Fruit fly (Drosophila melanogaster) ovary, adult (tissue): Measurements from ENCODE around the gene spz.

ENCODE experiments used
- CG17801 ChIP-seq: fragments of 200-800 bp; optimal IDR thresholded peaks from 2 replicates; lab custom pipeline; 2019; ENCODE audit warnings: missing biosample characterization, mild to moderate bottlenecking, missing genetic modification characterization, moderate library complexity; ENCODE audit not compliant: partially characterized antibody

The spz gene

DNA sequence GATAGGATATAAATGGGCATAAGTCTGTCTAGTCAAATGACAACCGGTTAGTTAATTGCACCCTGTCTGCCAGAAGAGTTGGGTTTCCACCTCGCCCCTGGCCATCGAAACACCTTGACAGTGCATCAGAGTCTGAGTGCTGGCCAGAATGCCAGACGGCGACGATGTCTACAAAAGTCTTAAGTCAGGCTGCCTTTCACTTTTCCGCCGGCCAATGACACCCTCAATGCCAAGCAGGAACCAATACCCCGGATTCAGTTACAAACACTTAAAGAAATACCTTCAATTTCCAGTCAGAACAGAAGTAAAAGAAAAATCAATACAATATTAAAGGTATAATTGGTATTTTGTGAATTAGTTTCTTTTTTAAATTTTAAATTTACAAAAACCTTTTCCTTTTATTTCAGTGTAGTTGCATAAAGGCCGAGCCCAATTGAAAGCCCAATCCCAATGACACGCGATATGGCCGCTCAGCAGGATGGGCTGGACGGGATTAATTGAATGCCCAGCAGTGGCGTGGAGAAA is 14.7 kb upstream of the spz start:
- TF ChIP-seq CG17801 (GFP tag; lab: Kevin White, UChicago) = no peak

DNA sequence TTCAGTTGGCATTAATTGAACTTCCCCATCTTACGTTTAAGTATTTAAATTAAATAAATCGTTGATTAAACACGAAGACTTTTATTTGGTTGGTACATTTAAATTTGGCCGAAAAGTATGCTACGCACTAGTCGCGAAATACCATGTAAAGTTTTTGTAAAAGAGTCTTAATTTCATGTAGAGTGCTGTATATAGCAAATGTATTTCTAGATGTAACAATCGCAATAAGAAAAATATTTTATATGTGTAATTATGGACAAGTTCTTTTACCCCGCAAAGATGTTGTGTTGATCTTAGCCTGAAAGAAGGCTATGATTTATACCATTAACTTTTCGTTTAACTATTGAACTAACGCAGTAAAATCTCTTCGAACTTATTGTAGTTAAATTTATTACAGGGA is 12.9 kb upstream of the spz start:
- TF ChIP-seq CG17801 (GFP tag; lab: Kevin White, UChicago) = no peak

DNA sequence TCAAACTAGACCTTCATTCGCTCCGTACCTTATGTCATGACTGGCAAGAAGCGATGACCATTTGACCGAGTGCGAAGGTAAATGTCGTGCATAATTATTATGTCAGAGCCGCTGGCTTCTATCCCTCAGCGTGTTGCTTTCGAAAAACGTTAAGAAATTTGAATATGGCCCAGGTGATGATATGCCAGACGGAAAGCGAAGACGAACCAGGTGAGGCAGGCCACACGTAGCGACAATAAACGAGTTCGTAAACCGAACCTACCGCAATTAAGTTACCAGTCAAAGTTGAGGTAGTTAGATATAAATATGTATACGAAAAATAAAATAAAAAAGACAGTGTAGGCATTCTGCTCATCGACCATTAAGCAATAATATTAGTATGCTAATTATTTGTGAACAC is 6.7 kb upstream of the spz start:
- no peak for TF ChIP-seq CG17801 (GFP tag; lab: Kevin White, UChicago)

DNA sequence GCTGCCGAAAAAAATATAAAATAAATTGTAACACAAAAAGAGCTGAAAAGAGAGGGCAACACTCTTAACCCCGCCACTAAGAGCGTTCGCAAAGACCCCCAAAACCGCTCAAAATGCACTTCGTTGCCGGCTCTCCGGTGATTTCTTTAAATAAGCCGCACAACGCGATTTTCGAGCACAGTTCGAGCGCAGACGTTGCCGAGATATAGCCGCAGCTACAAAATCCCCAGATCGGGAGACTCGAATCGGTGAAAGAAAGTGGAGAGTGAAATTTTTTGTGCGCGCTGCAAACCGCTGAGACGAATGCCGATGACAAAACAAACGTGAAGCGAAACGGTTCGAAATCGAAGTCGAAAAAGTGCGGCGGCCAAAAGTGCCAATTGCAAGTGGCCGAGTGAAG is 5.8 kb upstream of the spz start, which contains the start of gene CG14257:
CG14257 (plus strand) TSS at position 177 of the 400 bp plus-strand sequence.
- TF ChIP-seq CG17801 (GFP tag; lab: Kevin White, UChicago) = no peak

DNA sequence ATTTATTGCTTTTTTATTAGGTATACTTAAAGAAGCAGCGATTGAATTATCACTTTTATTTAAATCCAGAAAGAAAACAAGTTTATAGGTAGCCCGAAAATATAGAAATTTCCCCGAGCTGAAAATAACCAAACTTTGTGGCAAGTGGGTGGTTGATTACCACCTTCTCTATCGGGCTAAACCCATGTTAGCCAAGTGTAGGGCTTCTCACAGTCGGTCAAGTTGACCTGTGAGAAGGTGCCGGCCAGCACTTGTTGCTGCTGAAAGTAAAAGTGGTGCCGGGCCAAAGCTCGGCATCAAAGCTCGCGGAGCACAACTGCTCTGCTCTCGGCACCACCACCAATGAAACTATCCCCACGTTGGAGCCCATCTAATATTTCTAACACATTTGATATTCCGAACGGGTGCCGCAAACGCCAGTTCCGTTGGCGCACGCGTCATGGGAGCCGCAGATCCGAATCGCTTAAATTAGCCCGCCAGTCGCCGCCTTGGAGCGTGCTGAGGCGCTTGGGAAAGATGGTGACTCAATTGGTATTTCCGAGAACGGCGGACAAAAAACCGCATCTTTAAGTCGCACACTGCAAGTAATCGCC is 1.1 kb upstream of the spz start:
- no peak for TF ChIP-seq CG17801 (GFP tag; lab: Kevin White, UChicago)

DNA sequence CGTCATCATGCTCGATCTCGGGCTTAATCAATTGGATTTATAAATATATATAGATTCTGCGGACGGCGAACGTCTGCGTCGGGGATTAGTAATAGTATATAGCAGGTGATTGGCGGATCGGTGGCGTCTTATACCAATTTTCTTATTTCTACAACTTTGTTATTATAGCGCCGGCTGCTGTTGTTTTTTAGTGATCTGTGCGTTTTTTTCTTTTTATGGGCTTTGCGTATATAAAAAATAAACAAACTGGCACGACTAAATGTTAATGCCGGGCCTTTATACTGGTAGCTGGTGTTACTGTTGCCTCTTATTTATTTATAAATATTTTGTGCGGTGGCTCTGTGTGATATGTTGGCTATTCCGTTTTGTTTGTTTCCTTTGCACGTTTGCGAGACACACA is 669 bp downstream of the spz start:
- TF ChIP-seq CG17801 (GFP tag; lab: Kevin White, UChicago) = no peak

DNA sequence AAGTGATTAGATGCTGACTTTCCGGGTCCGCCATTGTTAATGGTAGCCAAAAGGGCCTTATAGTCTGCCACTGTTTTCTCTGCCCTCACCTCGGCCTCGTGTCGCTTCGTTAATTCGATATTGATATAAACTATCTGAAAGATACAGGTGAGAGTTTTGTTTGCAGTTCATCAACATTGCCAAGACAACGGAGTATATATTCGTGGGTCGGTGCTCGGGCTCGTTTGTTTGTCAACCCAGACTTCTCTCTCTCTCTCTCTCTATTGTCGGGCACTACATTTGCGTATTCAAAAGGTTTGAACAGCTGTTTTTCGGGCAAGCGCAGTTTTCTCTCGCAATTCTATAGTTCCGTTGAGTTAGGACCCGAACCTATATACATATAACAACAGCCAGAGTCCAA is 2.5 kb downstream of the spz start:
- TF ChIP-seq CG17801 (GFP tag; lab: Kevin White, UChicago) = no peak

DNA sequence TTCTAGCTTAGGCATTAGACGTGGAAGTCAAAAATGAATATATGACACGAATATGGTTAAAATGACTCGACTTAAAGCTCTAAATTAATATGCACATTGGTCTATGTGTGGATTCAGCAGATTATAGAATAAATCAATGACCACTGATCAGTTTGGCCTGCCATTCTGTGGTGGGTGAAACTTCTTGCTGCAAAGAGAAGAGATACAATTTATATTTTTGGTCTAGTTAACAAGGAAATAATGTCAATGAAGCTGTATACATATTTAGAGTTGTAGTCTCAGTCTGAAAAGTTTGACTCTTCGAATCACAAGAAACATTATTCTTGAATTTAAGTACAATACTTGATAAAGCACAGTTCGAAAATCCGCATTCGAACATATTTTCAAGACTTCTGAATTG is 4.7 kb downstream of the spz start, which contains the start of gene CG43935:
CG43935 (plus strand) TSS at position 301 of the 400 bp plus-strand sequence.
- TF ChIP-seq CG17801 (GFP tag; lab: Kevin White, UChicago) = no peak

DNA sequence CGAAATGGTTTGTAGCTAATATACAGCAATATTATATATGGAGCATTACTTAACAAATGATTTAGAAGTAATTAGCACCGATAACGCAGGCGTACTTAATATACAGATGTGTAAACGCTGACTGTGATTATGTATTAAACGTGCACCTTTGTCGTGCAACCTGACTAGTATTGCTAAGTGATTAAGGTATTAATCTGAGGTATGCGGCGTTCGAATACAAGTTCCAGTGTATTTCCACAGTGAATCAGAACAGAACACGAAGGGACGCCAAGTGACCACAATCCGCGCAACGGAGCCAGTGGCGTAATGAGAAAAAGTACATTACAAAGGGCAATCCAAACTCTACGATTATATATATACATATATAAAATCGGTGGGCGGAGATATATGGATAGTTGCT is 5.8 kb downstream of the spz start, which contains the start of gene Nep5:
Nep5 (minus strand) TSS at position 101 of the 400 bp plus-strand sequence.
- no peak for TF ChIP-seq CG17801 (GFP tag; lab: Kevin White, UChicago)

DNA sequence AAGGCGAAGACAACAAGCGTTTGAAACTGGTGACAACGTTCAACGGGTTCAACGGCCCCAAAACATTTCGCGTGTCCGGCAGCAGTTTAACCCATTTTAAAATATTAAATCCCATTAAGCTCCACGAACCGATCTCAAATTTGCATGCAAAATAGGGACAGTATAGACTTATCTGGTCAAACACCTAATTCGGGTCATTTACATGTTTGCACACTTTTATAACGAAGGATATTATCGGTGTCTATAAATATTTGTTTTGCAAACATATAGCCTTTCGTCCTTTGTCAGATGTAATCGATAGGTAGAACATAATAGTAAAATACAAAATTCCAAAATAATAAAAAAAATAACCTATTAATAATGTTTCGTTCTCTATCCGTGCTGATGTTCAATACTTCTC is 8.0 kb downstream of the spz start, which contains the start of gene CG34292:
CG34292 (plus strand) TSS at position 301 of the 400 bp plus-strand sequence.
- TF ChIP-seq CG17801 (GFP tag; lab: Kevin White, UChicago) = no peak

DNA sequence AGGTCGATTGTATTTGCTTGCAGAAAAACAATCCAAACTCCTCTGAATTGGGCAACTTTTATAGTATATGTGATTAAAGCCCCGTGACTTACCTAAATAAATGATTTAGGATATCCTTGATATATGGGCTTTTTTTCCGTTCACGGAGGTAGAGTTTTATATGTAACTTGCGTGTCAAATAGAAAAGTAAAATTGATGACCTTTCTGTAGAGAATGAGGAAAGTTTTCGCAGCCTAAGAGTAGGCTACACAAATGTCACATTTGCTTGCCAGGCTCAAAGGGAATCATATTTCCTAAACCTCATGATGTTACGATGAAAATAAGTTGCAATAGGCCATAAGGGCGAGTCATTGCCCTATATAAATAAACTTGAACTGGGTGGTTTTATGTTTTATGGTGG is 13.7 kb downstream of the spz start:
- TF ChIP-seq CG17801 (GFP tag; lab: Kevin White, UChicago) = no peak

DNA sequence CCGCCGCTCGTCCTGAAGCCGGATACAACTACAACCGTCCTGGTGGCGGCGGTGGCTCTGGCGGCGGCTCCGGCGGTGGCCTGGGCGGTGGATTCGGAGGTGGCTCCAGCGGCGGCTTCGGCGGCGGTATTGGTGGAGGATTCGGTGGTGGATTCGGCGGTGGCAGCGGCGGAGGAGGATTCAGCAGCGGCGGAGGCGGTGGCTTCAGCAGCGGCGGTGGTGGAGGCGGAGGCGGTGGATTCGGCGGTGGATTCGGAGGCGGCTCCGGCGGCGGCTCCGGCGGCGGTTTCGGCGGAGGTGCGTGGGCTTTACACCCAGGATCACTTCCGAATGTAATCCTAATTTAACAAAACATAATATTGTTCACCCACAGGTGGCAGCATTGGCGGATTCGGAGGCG is 20.3 kb downstream of the spz start:
- TF ChIP-seq CG17801 (GFP tag; lab: Kevin White, UChicago) = no peak

DNA sequence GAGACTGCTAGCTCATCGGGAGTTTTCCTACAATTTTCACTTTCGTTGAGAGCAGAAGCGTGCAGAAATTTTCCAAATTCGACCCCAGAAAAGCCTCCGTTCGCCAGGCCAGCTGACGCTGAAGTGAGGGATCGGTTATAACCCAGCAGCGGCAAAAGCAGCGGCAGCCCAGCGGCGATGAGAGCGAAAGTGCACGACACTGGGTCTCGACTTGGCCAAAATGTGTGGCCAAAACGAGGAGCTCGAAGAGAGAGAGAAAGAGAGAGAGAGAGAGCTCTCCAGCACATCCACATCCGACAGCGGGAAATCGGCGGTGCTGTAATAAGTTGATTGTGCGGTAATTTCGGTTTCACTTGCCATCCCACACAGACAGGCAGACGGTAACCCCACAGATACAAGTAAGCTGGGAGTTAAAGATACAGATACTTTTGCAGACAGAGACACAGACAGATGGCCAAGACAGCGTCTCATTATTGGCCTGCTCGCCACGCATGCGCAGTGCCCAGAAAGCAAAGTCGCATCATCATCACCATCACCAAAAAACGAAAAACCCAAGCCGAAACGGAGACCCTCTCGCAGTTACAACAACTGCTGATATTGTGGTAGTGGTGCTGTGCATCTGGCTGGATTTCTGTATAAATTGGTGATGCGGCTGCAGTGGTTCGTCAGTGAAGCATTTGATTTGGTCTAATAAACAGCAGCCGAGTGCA is 21.2 kb downstream of the spz start, which contains the start of gene TwdlT:
TwdlT (plus strand) TSS at position 660 of the 710 bp plus-strand sequence.
- no peak for TF ChIP-seq CG17801 (GFP tag; lab: Kevin White, UChicago)

DNA sequence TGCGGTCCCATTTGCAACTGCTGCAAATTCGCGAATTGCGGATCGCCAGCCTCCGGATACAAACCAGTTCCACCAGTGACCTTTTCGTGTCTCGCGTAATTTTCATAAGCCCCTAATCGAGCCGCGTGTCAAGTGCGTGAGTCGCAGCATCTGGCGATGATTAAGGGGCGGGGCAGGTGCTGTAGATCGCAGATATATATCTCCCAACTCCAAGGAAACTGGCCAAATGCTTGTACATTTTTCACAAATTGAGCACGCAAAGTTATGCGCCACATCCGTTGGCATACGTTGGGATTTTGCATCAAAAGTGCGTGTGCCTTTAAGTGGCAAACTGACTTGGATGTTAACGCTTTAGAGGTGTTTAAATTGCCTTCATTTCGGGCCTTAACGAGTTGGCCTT is 29.8 kb downstream of the spz start:
- no peak for TF ChIP-seq CG17801 (GFP tag; lab: Kevin White, UChicago)

DNA sequence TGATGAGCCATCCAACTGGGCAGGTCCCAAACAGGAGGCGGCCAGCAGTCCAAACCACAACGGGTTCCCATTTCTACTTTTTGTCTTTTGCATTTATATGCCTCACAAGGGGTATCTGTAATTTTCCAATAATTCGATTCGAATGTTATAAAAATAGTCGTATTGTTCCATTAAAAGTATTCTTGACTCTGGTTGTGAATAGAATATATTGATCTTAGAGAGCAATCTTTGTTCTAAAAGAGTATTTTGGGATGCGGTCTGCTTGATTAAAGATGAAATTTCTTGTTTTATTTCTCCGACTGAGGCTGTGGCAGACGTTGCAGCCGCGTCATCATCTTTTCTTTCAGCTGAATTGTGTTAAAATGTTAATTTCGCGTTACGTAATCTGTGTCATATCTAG is 35.9 kb downstream of the spz start:
- no peak for TF ChIP-seq CG17801 (GFP tag; lab: Kevin White, UChicago)

DNA sequence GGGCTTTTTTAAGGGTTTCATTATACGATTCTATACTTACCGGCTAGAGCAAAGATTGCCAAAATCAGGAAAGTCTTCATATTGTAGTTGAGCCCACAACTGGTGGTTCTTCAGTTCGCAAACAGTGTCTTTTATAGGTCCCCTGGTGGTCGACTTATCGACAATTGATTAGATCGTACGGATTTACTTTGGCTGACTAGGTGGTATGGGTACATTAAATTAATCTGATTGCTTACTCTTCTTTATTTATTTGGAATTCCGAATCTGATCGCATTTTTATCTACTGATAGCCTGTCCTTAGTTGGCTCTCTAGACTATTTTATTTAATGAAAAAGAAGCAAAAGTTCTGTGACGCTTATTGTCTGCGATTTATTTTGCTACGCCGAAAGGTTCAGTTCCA is 43.9 kb downstream of the spz start, which contains the start of gene CG6271:
CG6271 (minus strand) TSS at position 101 of the 400 bp plus-strand sequence.
- no peak for TF ChIP-seq CG17801 (GFP tag; lab: Kevin White, UChicago)
